Fruit fly (Drosophila melanogaster): ENCODE measurements around the gene Ilp1.

DNA sequence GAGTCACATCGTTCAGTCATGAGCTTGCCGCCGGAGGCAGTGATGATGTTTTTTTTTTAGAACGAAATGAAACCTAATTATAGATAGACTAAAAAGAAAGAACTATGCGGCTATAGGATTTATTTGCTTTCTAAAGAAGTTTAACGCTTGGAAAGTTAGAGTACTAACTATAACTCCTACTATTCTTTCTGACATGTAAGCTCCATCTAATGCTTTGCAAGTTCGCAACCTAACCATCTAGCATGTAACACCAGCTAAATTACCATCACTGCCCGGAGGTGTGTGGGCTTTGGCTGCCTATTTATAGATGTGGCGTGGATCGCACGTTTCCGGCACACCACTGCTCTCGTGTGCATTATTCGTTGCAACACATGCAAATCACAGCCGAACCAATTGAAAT lies 43.8 kb downstream of the Ilp1 start:
- TF ChIP-seq h (optimal IDR thresholded peaks at IDR 0.05) (no peak), ttk (optimal IDR thresholded peaks at IDR 0.05) (no peak)

Measured in Kc167 (cell line).